Fruit fly (Drosophila melanogaster) whole organism, embryonic: ENCODE measurements around the gene upSET.

Experiments
- B-H2 ChIP-seq: fragments of 200-800 bp; sonication (Bioruptor generic); optimal IDR thresholded peaks from 2 replicates; lab custom pipeline; 2018; ENCODE audit warnings: missing biosample characterization, mild to moderate bottlenecking, missing genetic modification characterization
- Blimp-1 ChIP-seq: fragments of 200-800 bp; sonication (Bioruptor generic); optimal IDR thresholded peaks from 3 replicates; lab custom pipeline; 2018; ENCODE audit warnings: missing biosample characterization, missing genetic modification characterization, mild to moderate bottlenecking, moderate library complexity, missing genetic modification reagents
- CG10274 ChIP-seq: fragments of 200-800 bp; sonication (Bioruptor generic); optimal IDR thresholded peaks from 3 replicates; lab custom pipeline; 2017; ENCODE audit warnings: missing biosample characterization, mild to moderate bottlenecking, missing genetic modification characterization
- CG10959 ChIP-seq: fragments of 200-800 bp; sonication (Bioruptor generic); IDR thresholded peaks from 2 replicates; pipeline ENCODE4 v1.3.6; 2022; ENCODE audit warnings: missing biosample characterization, missing genetic modification characterization
- CG11398 ChIP-seq: fragments of 200-800 bp; sonication (Bioruptor generic); optimal IDR thresholded peaks from 2 replicates; lab custom pipeline; 2016; ENCODE audit warnings: missing biosample characterization, missing genetic modification characterization
- CG11723 ChIP-seq: fragments of 200-800 bp; sonication (Bioruptor generic); optimal IDR thresholded peaks from 2 replicates; lab custom pipeline; 2017; ENCODE audit warnings: missing biosample characterization, mild to moderate bottlenecking, missing genetic modification characterization
- CG12219 ChIP-seq: fragments of 200-800 bp; sonication (Bioruptor generic); optimal IDR thresholded peaks from 3 replicates; lab custom pipeline; 2018; ENCODE audit warnings: missing biosample characterization, mild to moderate bottlenecking, missing genetic modification characterization
- CG12391 ChIP-seq: fragments of 200-800 bp; sonication (Bioruptor generic); optimal IDR thresholded peaks from 3 replicates; lab custom pipeline; 2018; ENCODE audit warnings: missing biosample characterization, mild to moderate bottlenecking, missing genetic modification characterization, moderate library complexity
- CG17186 ChIP-seq: fragments of 200-800 bp; sonication (Bioruptor generic); optimal IDR thresholded peaks from 3 replicates; lab custom pipeline; 2017; ENCODE audit warnings: missing biosample characterization, missing genetic modification reagents, missing genetic modification characterization
- CG17328 ChIP-seq: fragments of 200-800 bp; sonication (Bioruptor generic); IDR thresholded peaks from 2 replicates; pipeline ENCODE4 v1.3.6; 2022; ENCODE audit warnings: missing biosample characterization, missing genetic modification characterization
- CG18262 ChIP-seq: fragments of 200-800 bp; optimal IDR thresholded peaks from 3 replicates; lab custom pipeline; 2019; ENCODE audit warnings: missing biosample characterization, mild to moderate bottlenecking, missing genetic modification characterization, moderate library complexity
- CG2129 ChIP-seq: fragments of 200-800 bp; sonication (Bioruptor generic); IDR thresholded peaks from 2 replicates; pipeline ENCODE4 v1.3.6; 2022; ENCODE audit warnings: missing biosample characterization, missing genetic modification characterization; ENCODE audit not compliant: partially characterized antibody
- CG2889 ChIP-seq: fragments of 200-800 bp; sonication (Bioruptor generic); IDR thresholded peaks from 3 replicates; pipeline ENCODE4 v1.3.6; 2022; ENCODE audit warnings: missing biosample characterization, missing genetic modification characterization
- CG4707 ChIP-seq: fragments of 200-800 bp; sonication (Bioruptor generic); optimal IDR thresholded peaks from 2 replicates; lab custom pipeline; 2018; ENCODE audit warnings: missing biosample characterization, mild to moderate bottlenecking, missing genetic modification characterization, moderate library complexity
- CG5180 ChIP-seq: fragments of 200-800 bp; sonication (Bioruptor generic); optimal IDR thresholded peaks from 3 replicates; lab custom pipeline; 2017; ENCODE audit warnings: missing biosample characterization, missing genetic modification characterization, mild to moderate bottlenecking, moderate library complexity, missing genetic modification reagents
- CG6654 ChIP-seq: fragments of 200-800 bp; sonication (Bioruptor generic); optimal IDR thresholded peaks from 2 replicates; lab custom pipeline; 2017; ENCODE audit warnings: missing biosample characterization, mild to moderate bottlenecking, missing genetic modification characterization
- CG6683 ChIP-seq: fragments of 200-800 bp; sonication (Bioruptor generic); optimal IDR thresholded peaks from 2 replicates; lab custom pipeline; 2017; ENCODE audit warnings: missing biosample characterization, mild to moderate bottlenecking, missing genetic modification characterization, missing genetic modification reagents
- CG6813 ChIP-seq: fragments of 200-800 bp; sonication (Bioruptor generic); optimal IDR thresholded peaks from 2 replicates; lab custom pipeline; 2017; ENCODE audit warnings: missing biosample characterization, missing genetic modification characterization, mild to moderate bottlenecking, moderate library complexity, missing genetic modification reagents
- CG7963 ChIP-seq: fragments of 200-800 bp; sonication (Bioruptor generic); IDR thresholded peaks from 3 replicates; pipeline ENCODE4 v1.3.6; 2022; ENCODE audit warnings: missing biosample characterization, missing genetic modification characterization; ENCODE audit not compliant: partially characterized antibody
- Dfd ChIP-seq, 2 experiments: fragments of >200 bp; optimal IDR thresholded peaks; 2 replicates each; lab custom pipeline; 2017; ENCODE audit warnings: missing biosample characterization in 2 of 2, missing genetic modification characterization in 2 of 2
- Doc3 ChIP-seq: fragments of 200-800 bp; sonication (Bioruptor generic); IDR thresholded peaks from 3 replicates; pipeline ENCODE4 v1.3.6; 2022; ENCODE audit warnings: missing biosample characterization, missing genetic modification characterization; ENCODE audit not compliant: partially characterized antibody
- ERR ChIP-seq: fragments of 200-800 bp; sonication (Bioruptor generic); optimal IDR thresholded peaks from 2 replicates; lab custom pipeline; 2016; ENCODE audit warnings: missing biosample characterization, missing genetic modification characterization
- Ets97D ChIP-seq: fragments of 200-800 bp; sonication (Bioruptor generic); optimal IDR thresholded peaks from 3 replicates; lab custom pipeline; 2016; ENCODE audit warnings: missing biosample characterization, missing genetic modification characterization
- Gsc ChIP-seq: fragments of 200-800 bp; sonication (Bioruptor generic); IDR thresholded peaks from 2 replicates; pipeline ENCODE4 v1.3.6; 2022; ENCODE audit warnings: missing biosample characterization, missing genetic modification characterization
- HmgD ChIP-seq: fragments of 200-800 bp; sonication (Bioruptor generic); optimal IDR thresholded peaks from 3 replicates; lab custom pipeline; 2016; ENCODE audit warnings: missing biosample characterization, missing genetic modification characterization
- Hr3 ChIP-seq: fragments of 200-800 bp; sonication (Bioruptor generic); optimal IDR thresholded peaks from 3 replicates; lab custom pipeline; 2016; ENCODE audit warnings: missing biosample characterization, missing genetic modification characterization
- Kr ChIP-seq: fragments of 200-800 bp; sonication (Bioruptor generic); optimal IDR thresholded peaks from 2 replicates; lab custom pipeline; 2017; ENCODE audit warnings: missing biosample characterization, mild to moderate bottlenecking, missing genetic modification characterization
- Lim3 ChIP-seq: fragments of 200-800 bp; sonication (Bioruptor generic); IDR thresholded peaks from 2 replicates; pipeline ENCODE4 v1.3.6; 2022; ENCODE audit warnings: missing biosample characterization, missing genetic modification characterization
- MESR4 ChIP-seq: fragments of 200-800 bp; sonication (Bioruptor generic); optimal IDR thresholded peaks from 2 replicates; lab custom pipeline; 2018; ENCODE audit warnings: missing biosample characterization, mild to moderate bottlenecking, missing genetic modification characterization, moderate library complexity
- Oli ChIP-seq: fragments of 200-800 bp; sonication (Bioruptor generic); optimal IDR thresholded peaks from 2 replicates; lab custom pipeline; 2018; ENCODE audit warnings: missing biosample characterization, mild to moderate bottlenecking, missing genetic modification characterization, moderate library complexity
- Optix ChIP-seq: fragments of 200-800 bp; sonication (Bioruptor generic); IDR thresholded peaks from 3 replicates; pipeline ENCODE4 v1.3.6; 2022; ENCODE audit warnings: missing biosample characterization, missing genetic modification characterization
- PHDP ChIP-seq: fragments of 200-800 bp; sonication (Bioruptor generic); optimal IDR thresholded peaks from 3 replicates; lab custom pipeline; 2018; ENCODE audit warnings: missing biosample characterization, mild to moderate bottlenecking, missing genetic modification characterization, moderate library complexity
- Ravus ChIP-seq: fragments of 200-800 bp; sonication (Bioruptor generic); IDR thresholded peaks from 2 replicates; pipeline ENCODE4 v1.3.6; 2022; ENCODE audit warnings: missing biosample characterization, missing genetic modification characterization
- Six4 ChIP-seq: fragments of 200-800 bp; sonication (Bioruptor generic); optimal IDR thresholded peaks from 2 replicates; lab custom pipeline; 2016; ENCODE audit warnings: missing biosample characterization, missing genetic modification characterization
- Sox100B ChIP-seq: fragments of 200-800 bp; sonication (Bioruptor generic); optimal IDR thresholded peaks from 3 replicates; lab custom pipeline; 2018; ENCODE audit warnings: missing biosample characterization, mild to moderate bottlenecking, missing genetic modification characterization
- cad ChIP-seq: fragments of >200 bp; optimal IDR thresholded peaks from 2 replicates; lab custom pipeline; 2017; ENCODE audit warnings: missing biosample characterization, missing genetic modification characterization
- crp ChIP-seq, 2 experiments: fragments of 200-800 bp; sonication (Bioruptor generic); optimal IDR thresholded peaks; 2 replicates in 1 of 2; 3 replicates in 1 of 2; lab custom pipeline; 2017; ENCODE audit warnings: missing biosample characterization in 2 of 2, missing genetic modification characterization in 2 of 2, mild to moderate bottlenecking in 1 of 2, moderate library complexity in 1 of 2
- dan ChIP-seq: fragments of 200-800 bp; sonication (Bioruptor generic); IDR thresholded peaks from 2 replicates; pipeline ENCODE4 v1.3.6; 2022; ENCODE audit warnings: missing biosample characterization, missing genetic modification characterization
- exex ChIP-seq: fragments of 200-800 bp; sonication (Bioruptor generic); optimal IDR thresholded peaks from 4 replicates; lab custom pipeline; 2018; ENCODE audit warnings: missing biosample characterization, mild to moderate bottlenecking, missing genetic modification characterization, moderate library complexity
- gcm ChIP-seq: fragments of 200-800 bp; sonication (Bioruptor generic); optimal IDR thresholded peaks from 2 replicates; lab custom pipeline; 2019; ENCODE audit warnings: missing biosample characterization, mild to moderate bottlenecking, missing genetic modification characterization, moderate library complexity
- jing ChIP-seq: fragments of 200-800 bp; sonication (Bioruptor generic); optimal IDR thresholded peaks from 2 replicates; lab custom pipeline; 2018; ENCODE audit warnings: missing biosample characterization, mild to moderate bottlenecking, missing genetic modification characterization
- kni ChIP-seq: fragments of 200-800 bp; sonication (Bioruptor generic); optimal IDR thresholded peaks from 3 replicates; lab custom pipeline; 2017; ENCODE audit warnings: mild to moderate bottlenecking, missing biosample characterization, missing genetic modification reagents, missing genetic modification characterization
- nmo ChIP-seq: fragments of 200-800 bp; sonication (Bioruptor generic); optimal IDR thresholded peaks from 2 replicates; lab custom pipeline; 2018; ENCODE audit warnings: missing biosample characterization, mild to moderate bottlenecking, missing genetic modification characterization, moderate library complexity
- pros ChIP-seq: fragments of 200-800 bp; sonication (Bioruptor generic); optimal IDR thresholded peaks from 3 replicates; lab custom pipeline; 2019; ENCODE audit warnings: missing biosample characterization, mild to moderate bottlenecking, missing genetic modification characterization, moderate library complexity
- salm ChIP-seq: fragments of 200-800 bp; sonication (Bioruptor generic); optimal IDR thresholded peaks from 2 replicates; lab custom pipeline; 2018; ENCODE audit warnings: missing biosample characterization, mild to moderate bottlenecking, missing genetic modification characterization
- sna ChIP-seq: fragments of 200-800 bp; sonication (Bioruptor generic); IDR thresholded peaks from 2 replicates; pipeline ENCODE4 v1.3.6; 2022; ENCODE audit warnings: missing biosample characterization, missing genetic modification characterization; ENCODE audit not compliant: partially characterized antibody
- trh ChIP-seq: fragments of 200-800 bp; sonication (Bioruptor generic); optimal IDR thresholded peaks from 2 replicates; lab custom pipeline; 2016; ENCODE audit warnings: missing biosample characterization, missing genetic modification characterization
- ttk ChIP-seq: fragments of 200-800 bp; sonication (Bioruptor generic); IDR thresholded peaks from 2 replicates; pipeline ENCODE4 v2.1.2; 2022; ENCODE audit warnings: missing biosample characterization, missing genetic modification characterization
- usp ChIP-seq: fragments of >200 bp; optimal IDR thresholded peaks from 2 replicates; lab custom pipeline; 2017; ENCODE audit warnings: missing biosample characterization, missing genetic modification characterization
- zen2 ChIP-seq: fragments of 200-800 bp; sonication (Bioruptor generic); IDR thresholded peaks from 3 replicates; pipeline ENCODE4 v1.3.6; 2022; ENCODE audit warnings: missing biosample characterization, missing genetic modification characterization; ENCODE audit not compliant: partially characterized antibody

The upSET gene

DNA sequence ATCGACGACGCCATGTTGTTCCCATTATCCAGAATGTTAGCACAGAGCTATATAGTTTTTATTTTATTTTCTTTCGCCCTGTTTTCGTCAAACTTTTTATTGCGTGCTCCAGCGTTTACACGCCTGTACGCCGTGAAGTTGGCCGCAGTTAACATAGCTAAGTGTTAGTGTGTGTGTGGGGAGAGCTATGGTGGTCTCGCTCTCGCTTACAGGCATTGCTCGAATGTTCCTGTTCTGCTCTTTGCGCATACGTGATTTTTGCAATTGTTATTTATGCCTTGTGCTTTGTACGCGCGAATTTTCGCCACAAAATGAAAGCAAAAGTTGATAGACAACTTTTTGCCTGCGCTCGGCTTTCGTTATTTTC, 2.1 kb downstream of the upSET start (continued):
- TF ChIP-seq Hr3 (GFP tag; lab: Kevin White, UChicago) (no peak), gcm (GFP tag; lab: Kevin White, UChicago) (no peak), Ravus (GFP tag; lab: Robert Waterston, UW) (no peak), ttk (GFP tag; lab: Robert Waterston, UW) (no peak), CG6813 (GFP tag; lab: Kevin White, UChicago) (no peak), CG6654 (GFP tag; lab: Kevin White, UChicago) (no peak), ERR (GFP tag; lab: Kevin White, UChicago) (no peak), CG2129 (GFP tag; lab: Robert Waterston, UW) (no peak), CG7963 (GFP tag; lab: Robert Waterston, UW) (no peak), Sox100B (no peak), salm (tag; lab: Kevin White, UChicago) (no peak), Gsc (no peak), cad (no peak), Oli (no peak), HmgD (GFP tag; lab: Kevin White, UChicago) (no peak), CG12391 (tag; lab: Kevin White, UChicago) (no peak), nmo (peak; percentile 38), kni (GFP tag; lab: Kevin White, UChicago) (no peak), sna (no peak)

DNA sequence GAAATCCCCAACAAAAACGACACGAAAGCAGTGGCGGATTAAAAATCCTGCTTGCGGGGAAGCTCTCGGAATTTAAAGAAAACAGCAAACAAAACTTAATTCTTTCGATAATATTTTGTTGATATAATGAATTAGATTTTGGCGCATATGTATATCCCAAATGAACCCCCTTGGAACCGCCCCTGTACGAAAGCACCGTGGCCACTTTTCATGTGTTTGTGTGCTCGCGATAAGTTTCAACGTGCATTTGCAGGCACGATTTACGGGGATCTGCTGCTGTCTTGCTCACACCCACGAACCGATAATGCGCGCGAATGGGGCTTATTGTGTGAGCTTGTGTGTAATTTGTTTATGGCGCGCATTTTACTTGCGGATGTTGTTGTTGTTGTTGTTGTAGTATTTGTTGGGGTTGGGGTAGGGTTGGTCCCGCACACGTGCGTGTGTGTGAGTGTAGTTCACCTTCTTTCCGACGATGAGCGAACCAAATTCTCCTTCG, 3.1 kb downstream of the upSET start:
- TF ChIP-seq B-H2 (GFP tag; lab: Kevin White, UChicago) (peak; percentile 65), jing (GFP tag; lab: Kevin White, UChicago) (peak; percentile 93), CG17328 (GFP tag; lab: Robert Waterston, UW) (peak; percentile 97), crp (GFP tag; optimal IDR thresholded peaks at IDR 0.05; lab: Kevin White, UChicago) (peak in 1 of 2 experiments; percentile 63), CG4707 (GFP tag; lab: Kevin White, UChicago) (peak; percentile 84), zen2 (no peak), dan (GFP tag; lab: Robert Waterston, UW) (no peak), Dfd (GFP tag; optimal IDR thresholded peaks at IDR 0.05; lab: Kevin White, UChicago) (no peak), usp (no peak), Ets97D (peak; percentile 81), CG2889 (GFP tag; lab: Robert Waterston, UW) (peak; percentile 95), pros (GFP tag; lab: Kevin White, UChicago) (peak; percentile 50), Doc3 (GFP tag; lab: Robert Waterston, UW) (no peak), PHDP (peak; percentile 96), Lim3 (peak; percentile 80), CG18262 (tag; lab: Kevin White, UChicago) (peak; percentile 76), CG10274 (GFP tag; lab: Kevin White, UChicago) (peak; percentile 81), CG11398 (peak; percentile 90), Six4 (GFP tag; lab: Kevin White, UChicago) (peak; percentile 93), Optix (GFP tag; lab: Robert Waterston, UW) (peak; percentile 97), CG11723 (peak; percentile 94), CG17186 (GFP tag; lab: Kevin White, UChicago) (peak; percentile 72), Blimp-1 (GFP tag; lab: Kevin White, UChicago) (peak; percentile 94), CG10959 (peak; percentile 85), CG12219 (GFP tag; lab: Kevin White, UChicago) (peak; percentile 94), CG6683 (peak; percentile 84), MESR4 (GFP tag; lab: Kevin White, UChicago) (peak; percentile 44), Kr (no peak), trh (GFP tag; lab: Kevin White, UChicago) (peak; percentile 82), exex (tag; lab: Kevin White, UChicago) (peak; percentile 73), HmgD (GFP tag; lab: Kevin White, UChicago) (peak; percentile 87), CG5180 (GFP tag; lab: Kevin White, UChicago) (peak; percentile 90)
